Worm (Caenorhabditis elegans) whole organism, young adult: ENCODE results near the gene C31H1.2.

Experiments
- C17E4.6 ChIP-seq: fragments of 200-800 bp; sonication (Bioruptor generic); IDR thresholded peaks from 2 replicates; pipeline ENCODE4 v1.3.6; 2022; ENCODE audit warnings: missing genetic modification reagents, missing genetic modification characterization, missing compliant biosample characterization
- attf-3 ChIP-seq: fragments of 200-800 bp; sonication (Bioruptor generic); conservative IDR thresholded peaks from 2 replicates; pipeline ENCODE4 v1.3.6; 2022; ENCODE audit warnings: missing genetic modification reagents, missing genetic modification characterization, missing compliant biosample characterization
- bed-1 ChIP-seq: fragments of 200-800 bp; sonication (Bioruptor generic); IDR thresholded peaks from 2 replicates; pipeline ENCODE4 v1.3.6; 2022; ENCODE audit warnings: missing genetic modification reagents, missing genetic modification characterization, missing compliant biosample characterization
- dpl-1 ChIP-seq: fragments of 150-350 bp; optimal IDR thresholded peaks from 2 replicates; lab custom pipeline; 2014; ENCODE audit warnings: missing biosample characterization, missing genetic modification reagents, missing genetic modification characterization
- lsy-27 ChIP-seq: sonication (generic microtip); optimal IDR thresholded peaks from 2 replicates; lab custom pipeline; 2017; ENCODE audit warnings: missing genetic modification characterization, mild to moderate bottlenecking, missing compliant biosample characterization, antibody characterized with exemption, missing genotype, borderline replicate concordance; ENCODE audit not compliant: insufficient read depth
- snpc-1.3 ChIP-seq: sonication (generic microtip); optimal IDR thresholded peaks from 2 replicates; lab custom pipeline; 2017; ENCODE audit warnings: missing genetic modification characterization, mild to moderate bottlenecking, missing compliant biosample characterization, antibody characterized with exemption, moderate library complexity, missing genotype, missing genetic modification reagents; ENCODE audit not compliant: insufficient read depth
- somi-1 ChIP-seq: fragments of 200-800 bp; sonication (Bioruptor generic); optimal IDR thresholded peaks from 2 replicates; lab custom pipeline; 2018; ENCODE audit warnings: mild to moderate bottlenecking, missing genetic modification characterization, missing compliant biosample characterization

- TF ChIP-seq somi-1 (GFP tag; lab: Kevin White, UChicago) = no peak
- TF ChIP-seq lsy-27 (tag; lab: Kevin White, UChicago) = no peak
- no peak for TF ChIP-seq dpl-1 (GFP tag; lab: Kevin White, UChicago)
- TF ChIP-seq C17E4.6 (GFP tag; lab: Robert Waterston, UW) = no peak
- TF ChIP-seq attf-3 (GFP tag; lab: Robert Waterston, UW) = no peak
- no peak for TF ChIP-seq snpc-1.3 (tag; lab: Kevin White, UChicago)
- no peak for TF ChIP-seq bed-1 (GFP tag; lab: Robert Waterston, UW)
These were observed 37.0 kb upstream of the C31H1.2 start for ce11 chrIV:5753954-5754543.
